Fruit fly (Drosophila melanogaster): ENCODE results near the gene CG11857.

The CG11857 gene

DNA sequence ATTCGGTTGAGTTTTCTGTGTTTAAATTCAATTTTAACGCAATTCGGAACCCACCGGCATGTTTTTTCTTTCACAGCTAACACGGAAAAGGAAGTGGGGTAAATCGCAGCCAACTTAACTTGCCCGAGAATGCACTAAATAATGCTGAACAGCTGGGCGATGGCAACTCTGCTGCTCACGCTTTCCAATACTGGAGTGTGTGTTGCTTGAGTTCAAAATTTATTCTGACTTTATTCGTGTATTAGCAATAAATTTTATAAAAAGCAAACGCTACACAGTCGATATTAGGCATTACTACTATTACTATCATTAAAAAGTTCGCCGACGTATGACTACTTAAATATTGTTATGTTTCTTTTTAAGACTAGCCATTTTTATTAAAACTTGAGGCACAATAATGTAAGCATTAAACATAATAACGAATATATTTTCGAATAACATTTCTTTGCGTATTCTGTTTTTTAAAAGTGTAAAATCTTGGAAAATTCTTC is 11.3 kb upstream of the CG11857 start, which contains the start of the genes RpS27 and Nup37 (continued):
- TF ChIP-seq Ets97D (GFP tag; optimal IDR thresholded peaks at IDR 0.05) = peak; percentile 100
- TF ChIP-seq CG2875 (GFP tag; optimal IDR thresholded peaks at IDR 0.05) = peak; percentile 98
- TF ChIP-seq zf30C (GFP tag; optimal IDR thresholded peaks at IDR 0.05) = peak; percentile 61
- peak; percentile 95 for TF ChIP-seq ara (GFP tag; IDR thresholded peaks at IDR 0.05)
- peak in 1 of 2 experiments; percentile 88 for TF ChIP-seq tll (GFP tag; optimal IDR thresholded peaks at IDR 0.05)
- peak; percentile 96 for TF ChIP-seq Ptx1 (GFP tag; IDR thresholded peaks at IDR 0.05)
- TF ChIP-seq Lpt (GFP tag; optimal IDR thresholded peaks at IDR 0.05) = no peak
- peak; percentile 92 for TF ChIP-seq Oaz (GFP tag; IDR thresholded peaks at IDR 0.05)
- TF ChIP-seq jing (GFP tag; optimal IDR thresholded peaks at IDR 0.05) = peak; percentile 94
- peak; percentile 50 to 93 for TF ChIP-seq bsh (GFP tag; optimal IDR thresholded peaks at IDR 0.05)
- peak; percentile 95 for TF ChIP-seq CG14441 (GFP tag; IDR thresholded peaks at IDR 0.05)
- peak; percentile 95 for TF ChIP-seq ewg (GFP tag; optimal IDR thresholded peaks at IDR 0.05)
- TF ChIP-seq CG18476 (GFP tag; optimal IDR thresholded peaks at IDR 0.05) = peak; percentile 93
- TF ChIP-seq ab (GFP tag; optimal IDR thresholded peaks at IDR 0.05) = peak; percentile 94
- peak; percentile 92 for TF ChIP-seq CG18011 (GFP tag; optimal IDR thresholded peaks at IDR 0.05)
- peak; percentile 94 for TF ChIP-seq CG7372 (GFP tag; IDR thresholded peaks at IDR 0.05)
- peak; percentile 99 for TF ChIP-seq ac (GFP tag; optimal IDR thresholded peaks at IDR 0.05)
- TF ChIP-seq hth (optimal IDR thresholded peaks at IDR 0.05) = no peak
- peak; percentile 95 for TF ChIP-seq gcm (GFP tag; optimal IDR thresholded peaks at IDR 0.05)
- TF ChIP-seq ash1 (GFP tag; optimal IDR thresholded peaks at IDR 0.05) = peak; percentile 99
- no peak for TF ChIP-seq CG2129 (GFP tag; IDR thresholded peaks at IDR 0.05; ENCODE audit: partially characterized antibody)
- TF ChIP-seq ATbp (GFP tag; optimal IDR thresholded peaks at IDR 0.05) = peak; percentile 97
- TF ChIP-seq inv (GFP tag; IDR thresholded peaks at IDR 0.05; ENCODE audit: partially characterized antibody) = no peak
- no peak for TF ChIP-seq zen2 (GFP tag; IDR thresholded peaks at IDR 0.05; ENCODE audit: partially characterized antibody)
- TF ChIP-seq NK7.1 (GFP tag; optimal IDR thresholded peaks at IDR 0.05) = peak; percentile 99
- TF ChIP-seq bab2 (GFP tag; optimal IDR thresholded peaks at IDR 0.05) = peak; percentile 97
- TF ChIP-seq MTF-1 (GFP tag; optimal IDR thresholded peaks at IDR 0.05; ENCODE audit: borderline replicate concordance) = peak; percentile 99
- TF ChIP-seq Dbx (GFP tag; IDR thresholded peaks at IDR 0.05) = peak; percentile 99
- peak; percentile 100 for TF ChIP-seq Opbp (GFP tag; IDR thresholded peaks at IDR 0.05; ENCODE audit: partially characterized antibody)
- peak; percentile 99 for TF ChIP-seq CG7271 (tag; optimal IDR thresholded peaks at IDR 0.05)
- TF ChIP-seq tup (GFP tag; optimal IDR thresholded peaks at IDR 0.05) = peak; percentile 93
- peak; percentile 97 for TF ChIP-seq sug (tag; optimal IDR thresholded peaks at IDR 0.05)
- TF ChIP-seq seq (GFP tag; IDR thresholded peaks at IDR 0.05) = peak; percentile 89
- peak; percentile 99 for TF ChIP-seq NFAT (GFP tag; IDR thresholded peaks at IDR 0.05)
- peak; percentile 94 for TF ChIP-seq CG3163 (GFP tag; optimal IDR thresholded peaks at IDR 0.05)
- TF ChIP-seq Spps (tag; optimal IDR thresholded peaks at IDR 0.05) = peak; percentile 82
- peak; percentile 90 for TF ChIP-seq salm (tag; optimal IDR thresholded peaks at IDR 0.05)
- TF ChIP-seq HLH4C (GFP tag; IDR thresholded peaks at IDR 0.05; ENCODE audit: partially characterized antibody) = no peak
- TF ChIP-seq CG7839 (tag; optimal IDR thresholded peaks at IDR 0.05) = peak; percentile 96
- TF ChIP-seq CG6689 (GFP tag; IDR thresholded peaks at IDR 0.05) = peak; percentile 91
- peak; percentile 96 for TF ChIP-seq CG15514 (GFP tag; optimal IDR thresholded peaks at IDR 0.05)
- TF ChIP-seq CG11723 (GFP tag; optimal IDR thresholded peaks at IDR 0.05) = peak; percentile 99
- TF ChIP-seq CG31441 (GFP tag; IDR thresholded peaks at IDR 0.05) = peak; percentile 98
- peak; percentile 98 for TF ChIP-seq vvl (GFP tag; IDR thresholded peaks at IDR 0.05)
- TF ChIP-seq usp (GFP tag; optimal IDR thresholded peaks at IDR 0.05) = no peak
- peak; percentile 81; the same call in 1 of the 2 replicates for TF ChIP-seq Taf1 (GFP tag; IDR thresholded peaks at IDR 0.05)
- TF ChIP-seq Ssrp (tag; optimal IDR thresholded peaks at IDR 0.05) = peak; percentile 92
- TF ChIP-seq MBD-R2 (GFP tag; IDR thresholded peaks at IDR 0.05) = peak; percentile 86
- TF ChIP-seq gsb-n (tag; optimal IDR thresholded peaks at IDR 0.05) = peak; percentile 95
